Fruit fly (Drosophila melanogaster) whole organism, embryonic: Measurements from ENCODE around the gene CG5846.
A peak's percentile ranks its signal among the peaks of the same experiment; 100 is the strongest.

Experiments used
- ATbp ChIP-seq: fragments of 200-800 bp; sonication (Bioruptor generic); optimal IDR thresholded peaks from 2 replicates; lab custom pipeline; 2017; ENCODE audit warnings: missing biosample characterization, mild to moderate bottlenecking, missing genetic modification characterization, missing genetic modification reagents
- Bdp1 ChIP-seq: fragments of 200-800 bp; sonication (Bioruptor generic); optimal IDR thresholded peaks from 3 replicates; lab custom pipeline; 2016; ENCODE audit warnings: missing biosample characterization, missing genetic modification characterization
- CG10147 ChIP-seq: fragments of 200-800 bp; sonication (Bioruptor generic); optimal IDR thresholded peaks from 2 replicates; lab custom pipeline; 2019; ENCODE audit warnings: missing biosample characterization, mild to moderate bottlenecking, missing genetic modification characterization, moderate library complexity
- CG10267 ChIP-seq: fragments of 200-800 bp; sonication (Bioruptor generic); optimal IDR thresholded peaks from 2 replicates; lab custom pipeline; 2018; ENCODE audit warnings: missing biosample characterization, mild to moderate bottlenecking, missing genetic modification characterization, moderate library complexity
- CG10959 ChIP-seq: fragments of 200-800 bp; sonication (Bioruptor generic); IDR thresholded peaks from 2 replicates; pipeline ENCODE4 v1.3.6; 2022; ENCODE audit warnings: missing biosample characterization, missing genetic modification characterization
- CG11456 ChIP-seq: fragments of 200-800 bp; sonication (Bioruptor generic); IDR thresholded peaks from 3 replicates; pipeline ENCODE4 v1.3.6; 2022; ENCODE audit warnings: missing biosample characterization, missing genetic modification characterization
- CG11696 ChIP-seq: fragments of 200-800 bp; sonication (Bioruptor generic); IDR thresholded peaks from 2 replicates; pipeline ENCODE4 v1.3.6; 2022; ENCODE audit warnings: missing biosample characterization, missing genetic modification characterization
- CG12391 ChIP-seq: fragments of 200-800 bp; sonication (Bioruptor generic); optimal IDR thresholded peaks from 3 replicates; lab custom pipeline; 2018; ENCODE audit warnings: missing biosample characterization, mild to moderate bottlenecking, missing genetic modification characterization, moderate library complexity
- CG15514 ChIP-seq: fragments of 200-800 bp; sonication (Bioruptor generic); optimal IDR thresholded peaks from 3 replicates; lab custom pipeline; 2017; ENCODE audit warnings: missing biosample characterization, missing genetic modification characterization, mild to moderate bottlenecking, moderate library complexity, missing genetic modification reagents
- CG16863 ChIP-seq: fragments of 200-800 bp; sonication (Bioruptor generic); optimal IDR thresholded peaks from 3 replicates; lab custom pipeline; 2016; ENCODE audit warnings: missing biosample characterization, missing genetic modification characterization
- CG17359 ChIP-seq: fragments of 200-800 bp; sonication (Bioruptor generic); optimal IDR thresholded peaks from 3 replicates; lab custom pipeline; 2018; ENCODE audit warnings: missing biosample characterization, mild to moderate bottlenecking, missing genetic modification characterization, moderate library complexity
- CG17361 ChIP-seq: fragments of 200-800 bp; sonication (Bioruptor generic); IDR thresholded peaks from 3 replicates; pipeline ENCODE4 v1.3.6; 2022; ENCODE audit warnings: missing biosample characterization, missing genetic modification characterization
- CG3281 ChIP-seq: fragments of 200-800 bp; sonication (Bioruptor generic); optimal IDR thresholded peaks from 3 replicates; lab custom pipeline; 2017; ENCODE audit warnings: missing biosample characterization, mild to moderate bottlenecking, missing genetic modification characterization
- CG3847 ChIP-seq: fragments of 200-800 bp; sonication (Bioruptor generic); IDR thresholded peaks from 2 replicates; pipeline ENCODE4 v1.3.6; 2022; ENCODE audit warnings: missing biosample characterization, missing genetic modification characterization
- CG42726 ChIP-seq: fragments of 200-800 bp; sonication (Bioruptor generic); IDR thresholded peaks from 2 replicates; pipeline ENCODE4 v1.3.6; 2022; ENCODE audit warnings: missing biosample characterization, missing genetic modification characterization; ENCODE audit not compliant: partially characterized antibody
- CG4282 ChIP-seq: fragments of 200-800 bp; sonication (Bioruptor generic); optimal IDR thresholded peaks from 2 replicates; lab custom pipeline; 2016; ENCODE audit warnings: missing biosample characterization, missing genetic modification characterization
- CG4424 ChIP-seq: fragments of 200-800 bp; sonication (Bioruptor generic); optimal IDR thresholded peaks from 3 replicates; lab custom pipeline; 2016; ENCODE audit warnings: missing biosample characterization, missing genetic modification characterization
- CG4854 ChIP-seq: fragments of 200-800 bp; sonication (Bioruptor generic); optimal IDR thresholded peaks from 2 replicates; lab custom pipeline; 2016; ENCODE audit warnings: missing biosample characterization, missing genetic modification characterization, inconsistent platforms
- CG6654 ChIP-seq: fragments of 200-800 bp; sonication (Bioruptor generic); optimal IDR thresholded peaks from 2 replicates; lab custom pipeline; 2017; ENCODE audit warnings: missing biosample characterization, mild to moderate bottlenecking, missing genetic modification characterization
- CG6689 ChIP-seq: fragments of 200-800 bp; sonication (Bioruptor generic); IDR thresholded peaks from 2 replicates; pipeline ENCODE4 v1.3.6; 2022; ENCODE audit warnings: missing biosample characterization, missing genetic modification characterization
- CG7786 ChIP-seq: fragments of 200-800 bp; sonication (Bioruptor generic); optimal IDR thresholded peaks from 2 replicates; lab custom pipeline; 2016; ENCODE audit warnings: missing biosample characterization, missing genetic modification characterization
- CG8388 ChIP-seq: fragments of 200-800 bp; sonication (Bioruptor generic); optimal IDR thresholded peaks from 2 replicates; lab custom pipeline; 2019; ENCODE audit warnings: missing biosample characterization, mild to moderate bottlenecking, missing genetic modification characterization, moderate library complexity
- Camta ChIP-seq: fragments of 200-800 bp; sonication (Bioruptor generic); optimal IDR thresholded peaks from 2 replicates; lab custom pipeline; 2016; ENCODE audit warnings: missing biosample characterization, missing genetic modification characterization
- Elba2 ChIP-seq: fragments of 200-800 bp; sonication (Bioruptor generic); optimal IDR thresholded peaks from 3 replicates; lab custom pipeline; 2016; ENCODE audit warnings: missing biosample characterization, missing genetic modification characterization
- Fer2 ChIP-seq: fragments of 200-800 bp; sonication (Bioruptor generic); optimal IDR thresholded peaks from 2 replicates; lab custom pipeline; 2018; ENCODE audit warnings: missing biosample characterization, mild to moderate bottlenecking, missing genetic modification characterization, moderate library complexity
- HLH54F ChIP-seq: fragments of 200-800 bp; sonication (Bioruptor generic); optimal IDR thresholded peaks from 3 replicates; lab custom pipeline; 2016; ENCODE audit warnings: missing biosample characterization, missing genetic modification characterization
- Hmr ChIP-seq: fragments of 200-800 bp; sonication (Bioruptor generic); optimal IDR thresholded peaks from 3 replicates; lab custom pipeline; 2017; ENCODE audit warnings: mild to moderate bottlenecking, missing biosample characterization, missing genetic modification reagents, missing genetic modification characterization
- Lhr ChIP-seq: fragments of 200-800 bp; sonication (Bioruptor generic); optimal IDR thresholded peaks from 3 replicates; lab custom pipeline; 2017; ENCODE audit warnings: mild to moderate bottlenecking, missing biosample characterization, missing genetic modification reagents, missing genetic modification characterization
- MESR4 ChIP-seq: fragments of 200-800 bp; sonication (Bioruptor generic); optimal IDR thresholded peaks from 2 replicates; lab custom pipeline; 2018; ENCODE audit warnings: missing biosample characterization, mild to moderate bottlenecking, missing genetic modification characterization, moderate library complexity
- Mad ChIP-seq: fragments of 200-800 bp; sonication (Bioruptor generic); optimal IDR thresholded peaks from 2 replicates; lab custom pipeline; 2016; ENCODE audit warnings: missing biosample characterization, missing genetic modification characterization
- Tbp ChIP-seq: fragments of >200 bp; optimal IDR thresholded peaks from 2 replicates; lab custom pipeline; 2018; ENCODE audit warnings: missing biosample characterization, missing genetic modification characterization
- Trl ChIP-seq, 3 experiments: fragments of >200 bp in 2 of 3; fragments of 200-800 bp in 1 of 3; sonication (Bioruptor generic) in 1 of 3; optimal IDR thresholded peaks; 2 replicates in 1 of 3; 3 replicates in 2 of 3; lab custom pipeline; 2016 to 2017; ENCODE audit warnings: missing biosample characterization in 1 of 3, missing genetic modification characterization in 1 of 3
- YL-1 ChIP-seq: fragments of 200-800 bp; sonication (Bioruptor generic); optimal IDR thresholded peaks from 3 replicates; lab custom pipeline; 2017; ENCODE audit warnings: missing biosample characterization, mild to moderate bottlenecking, missing genetic modification characterization
- bigmax ChIP-seq: fragments of 200-800 bp; sonication (Bioruptor generic); optimal IDR thresholded peaks from 2 replicates; lab custom pipeline; 2018; ENCODE audit warnings: missing biosample characterization, mild to moderate bottlenecking, missing genetic modification characterization
- bsh ChIP-seq, 2 experiments: fragments of 200-800 bp; sonication (Bioruptor generic); optimal IDR thresholded peaks; 2 replicates each; lab custom pipeline; 2017 to 2018; ENCODE audit warnings: mild to moderate bottlenecking in 2 of 2, missing biosample characterization in 2 of 2, missing genetic modification characterization in 2 of 2, moderate library complexity in 1 of 2
- chinmo ChIP-seq: fragments of 200-800 bp; sonication (Bioruptor generic); IDR thresholded peaks from 4 replicates; pipeline ENCODE4 v1.3.6; 2022; ENCODE audit warnings: missing biosample characterization, missing genetic modification characterization; ENCODE audit not compliant: partially characterized antibody
- cwo ChIP-seq: fragments of 200-800 bp; sonication (Bioruptor generic); optimal IDR thresholded peaks from 3 replicates; lab custom pipeline; 2017; ENCODE audit warnings: missing biosample characterization, missing genetic modification characterization, mild to moderate bottlenecking, moderate library complexity, missing genetic modification reagents
- dan ChIP-seq: fragments of 200-800 bp; sonication (Bioruptor generic); IDR thresholded peaks from 2 replicates; pipeline ENCODE4 v1.3.6; 2022; ENCODE audit warnings: missing biosample characterization, missing genetic modification characterization
- dati ChIP-seq: fragments of 200-800 bp; sonication (Bioruptor generic); IDR thresholded peaks from 2 replicates; pipeline ENCODE4 v1.3.6; 2022; ENCODE audit warnings: missing biosample characterization, missing genetic modification characterization
- dimm ChIP-seq: fragments of 200-800 bp; sonication (Bioruptor generic); IDR thresholded peaks from 2 replicates; pipeline ENCODE4 v1.3.6; 2022; ENCODE audit warnings: missing biosample characterization, missing genetic modification characterization
- en ChIP-seq: fragments of 200-800 bp; sonication (Bioruptor generic); optimal IDR thresholded peaks from 2 replicates; lab custom pipeline; 2016; ENCODE audit warnings: missing biosample characterization, missing genetic modification characterization
- insv ChIP-seq, 2 experiments: fragments of 200-800 bp; sonication (Bioruptor generic); optimal IDR thresholded peaks; 3 replicates each; lab custom pipeline; 2016 to 2018; ENCODE audit warnings: missing biosample characterization in 2 of 2, missing genetic modification characterization in 2 of 2
- rib ChIP-seq: fragments of 200-800 bp; sonication (Bioruptor generic); IDR thresholded peaks from 2 replicates; pipeline ENCODE4 v1.3.6; 2022; ENCODE audit warnings: missing biosample characterization, missing genetic modification characterization
- sens ChIP-seq: fragments of 200-800 bp; sonication (Bioruptor generic); peaks from one replicate; lab custom pipeline; 2016; ENCODE audit warnings: missing biosample characterization, missing genetic modification characterization
- tgo ChIP-seq: fragments of 200-800 bp; sonication (Bioruptor generic); IDR thresholded peaks from 3 replicates; pipeline ENCODE4 v1.3.6; 2022; ENCODE audit warnings: missing biosample characterization, missing genetic modification characterization
- toy ChIP-seq: fragments of 200-800 bp; sonication (Bioruptor generic); IDR thresholded peaks from 2 replicates; pipeline ENCODE4 v1.3.6; 2022; ENCODE audit warnings: missing biosample characterization, missing genetic modification characterization
- trem ChIP-seq: fragments of 200-800 bp; optimal IDR thresholded peaks from 3 replicates; lab custom pipeline; 2019; ENCODE audit warnings: missing biosample characterization, mild to moderate bottlenecking, missing genetic modification characterization, moderate library complexity
- zfh2 ChIP-seq: fragments of 200-800 bp; sonication (Bioruptor generic); optimal IDR thresholded peaks from 2 replicates; lab custom pipeline; 2016; ENCODE audit warnings: missing biosample characterization, missing genetic modification characterization

Gene CG5846

DNA sequence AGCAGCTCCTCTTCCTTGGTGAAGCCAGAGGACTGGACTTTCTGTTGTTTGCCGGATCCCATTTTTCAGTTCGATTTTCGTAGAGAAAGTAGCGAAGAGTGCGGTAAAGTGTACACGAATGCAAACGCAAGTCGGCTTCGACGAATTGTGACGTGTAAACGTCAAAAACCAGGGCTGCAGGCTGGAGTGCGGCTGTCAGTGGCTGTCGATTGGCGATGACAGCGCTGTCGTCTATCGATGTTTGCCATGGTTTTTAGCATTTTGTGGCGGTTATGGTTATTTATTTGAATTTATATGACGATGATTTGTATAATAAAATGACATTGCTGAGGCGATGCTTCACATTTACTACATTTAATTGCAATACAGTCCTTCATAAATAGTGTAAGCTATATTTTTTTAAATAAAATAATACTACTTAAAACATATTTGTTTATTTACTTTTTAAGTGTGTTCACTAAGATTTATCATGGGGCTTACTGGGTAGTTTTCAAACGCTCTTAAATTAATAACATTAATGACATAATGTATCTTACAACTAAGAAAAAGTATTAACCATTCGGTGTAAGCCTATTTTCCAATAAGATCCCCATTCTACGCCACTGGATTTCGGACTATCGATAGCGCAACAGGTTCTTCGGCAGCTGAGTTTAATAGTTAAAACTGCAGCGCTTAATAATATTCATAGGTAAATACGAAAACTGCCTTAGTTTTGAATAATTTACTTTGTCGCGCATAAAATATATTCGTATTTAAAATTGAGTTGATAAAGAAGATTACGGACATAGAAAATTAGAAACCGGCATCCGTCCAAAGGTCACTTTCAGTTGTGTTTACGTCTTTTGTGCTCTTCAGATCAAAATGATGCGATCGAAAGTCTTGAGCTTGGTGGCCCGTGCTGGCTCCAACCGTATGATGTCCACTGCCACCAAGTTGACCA is 38.7 kb downstream of the CG5846 start, which contains the start of the genes CG5885 and CG4598 (continued):
- TF ChIP-seq CG17359 (tag; lab: Kevin White, UChicago) (peak; percentile 49), CG4424 (peak; percentile 63), Camta (GFP tag; lab: Kevin White, UChicago) (no peak), CG6654 (GFP tag; lab: Kevin White, UChicago) (no peak), bsh (GFP tag; optimal IDR thresholded peaks at IDR 0.05; lab: Kevin White, UChicago) (peak; percentile 66 to 74), Mad (GFP tag; lab: Kevin White, UChicago) (peak; percentile 6), Trl (optimal IDR thresholded peaks at IDR 0.05; lab: Kevin White, UChicago) (no peak), Trl (GFP tag; optimal IDR thresholded peaks at IDR 0.05; lab: Kevin White, UChicago) (peak; percentile 21), CG4282 (GFP tag; lab: Kevin White, UChicago) (no peak), CG4854 (GFP tag; lab: Kevin White, UChicago) (no peak), Fer2 (peak; percentile 57), Tbp (GFP tag; lab: Kevin White, UChicago) (no peak), CG11456 (GFP tag; lab: Robert Waterston, UW) (peak; percentile 63), sens (GFP tag; lab: Kevin White, UChicago) (peak; percentile 89), CG16863 (GFP tag; lab: Kevin White, UChicago) (peak; percentile 27), CG3281 (GFP tag; lab: Kevin White, UChicago) (peak; percentile 34), Lhr (peak; percentile 44), Elba2 (GFP tag; lab: Kevin White, UChicago) (no peak), CG12391 (tag; lab: Kevin White, UChicago) (peak; percentile 82), MESR4 (GFP tag; lab: Kevin White, UChicago) (peak; percentile 97), dimm (GFP tag; lab: Robert Waterston, UW) (no peak), CG15514 (peak; percentile 64), Bdp1 (GFP tag; lab: Kevin White, UChicago) (peak; percentile 22), trem (tag; lab: Kevin White, UChicago) (peak; percentile 23), chinmo (GFP tag; lab: Robert Waterston, UW) (peak; percentile 83; the same call in 2 of the 4 replicates), CG8388 (peak; percentile 68), CG7786 (GFP tag; lab: Kevin White, UChicago) (peak; percentile 41), YL-1 (peak; percentile 89), insv (GFP tag; optimal IDR thresholded peaks at IDR 0.05; lab: Kevin White, UChicago) (peak in 1 of 2 experiments; percentile 82), cwo (GFP tag; lab: Kevin White, UChicago) (peak; percentile 15), CG10959 (GFP tag; lab: Robert Waterston, UW) (peak; percentile 52), CG6689 (GFP tag; lab: Robert Waterston, UW) (peak; percentile 43; the same call in 1 of the 2 replicates), ATbp (GFP tag; lab: Kevin White, UChicago) (peak; percentile 55), dan (GFP tag; lab: Robert Waterston, UW) (no peak), toy (GFP tag; lab: Robert Waterston, UW) (no peak), en (GFP tag; lab: Kevin White, UChicago) (no peak), HLH54F (peak; percentile 41), bigmax (no peak), CG10147 (peak; percentile 25), rib (GFP tag; lab: Robert Waterston, UW) (0 out of 2 replicates have a peak, but pooled peaks have one; percentile 34), CG10267 (peak; percentile 71), CG17361 (GFP tag; lab: Robert Waterston, UW) (peak; percentile 77), CG42726 (GFP tag; lab: Robert Waterston, UW) (peak; percentile 76), CG11696 (GFP tag; lab: Robert Waterston, UW) (0 out of 2 replicates have a peak, but pooled peaks have one; percentile 28), tgo (GFP tag; lab: Robert Waterston, UW) (peak; percentile 44; the same call in 2 of the 3 replicates), zfh2 (peak; percentile 51), CG3847 (peak; percentile 59), dati (GFP tag; lab: Robert Waterston, UW) (no peak), Hmr (GFP tag; lab: Kevin White, UChicago) (peak; percentile 75)
